Worm (Caenorhabditis elegans) whole organism, L3 larva: Measurements from ENCODE around the gene clec-266.

Source experiments
- ZK546.5 ChIP-seq: sonication (generic microtip); optimal IDR thresholded peaks from 2 replicates; lab custom pipeline; 2017; ENCODE audit warnings: missing biosample characterization, missing genetic modification characterization
- ceh-16 ChIP-seq: sonication (generic microtip); optimal IDR thresholded peaks from 2 replicates; lab custom pipeline; 2017; ENCODE audit warnings: missing biosample characterization, missing genetic modification characterization
- ceh-28 ChIP-seq: fragments of 150-350 bp; optimal IDR thresholded peaks from 2 replicates; lab custom pipeline; 2014; ENCODE audit warnings: missing biosample characterization, missing genetic modification reagents, missing genetic modification characterization
- daf-12 ChIP-seq: fragments of 150-350 bp; optimal IDR thresholded peaks from 2 replicates; lab custom pipeline; 2014; ENCODE audit warnings: missing biosample characterization, missing genetic modification reagents, missing genetic modification characterization
- egl-27 ChIP-seq: sonication (generic microtip); optimal IDR thresholded peaks from 4 replicates; lab custom pipeline; 2017; ENCODE audit warnings: missing biosample characterization, missing genetic modification reagents, missing genetic modification characterization
- egl-5 ChIP-seq: fragments of 150-350 bp; optimal IDR thresholded peaks from 2 replicates; lab custom pipeline; 2017; ENCODE audit warnings: missing biosample characterization, missing genetic modification reagents, missing genetic modification characterization, inconsistent platforms
- elt-1 ChIP-seq: fragments of 150-350 bp; optimal IDR thresholded peaks from 2 replicates; lab custom pipeline; 2014; ENCODE audit warnings: missing biosample characterization, missing genetic modification characterization
- elt-2 ChIP-seq: sonication (generic microtip); optimal IDR thresholded peaks from 2 replicates; lab custom pipeline; 2016; ENCODE audit warnings: missing genetic modification reagents, mild to moderate bottlenecking, missing genetic modification characterization, missing compliant biosample characterization
- elt-3 ChIP-seq, 3 experiments: fragments of 150-350 bp in 1 of 3; sonication (generic microtip) in 2 of 3; optimal IDR thresholded peaks; 2 replicates in 2 of 3; 4 replicates in 1 of 3; lab custom pipeline; 2014 to 2017; ENCODE audit warnings: missing biosample characterization in 3 of 3, missing genetic modification characterization in 3 of 3
- eor-1 ChIP-seq, 2 experiments: fragments of 150-350 bp; optimal IDR thresholded peaks; 2 replicates each; lab custom pipeline; 2014 to 2018; ENCODE audit warnings: missing biosample characterization in 2 of 2, missing genetic modification characterization in 2 of 2
- fos-1 ChIP-seq: fragments of 150-350 bp; optimal IDR thresholded peaks from 2 replicates; lab custom pipeline; 2014; ENCODE audit warnings: missing biosample characterization, missing genetic modification characterization
- hmg-11 ChIP-seq: sonication (generic microtip); optimal IDR thresholded peaks from 2 replicates; lab custom pipeline; 2016; ENCODE audit warnings: missing genetic modification characterization, missing compliant biosample characterization
- jun-1 ChIP-seq: fragments of 150-350 bp; optimal IDR thresholded peaks from 2 replicates; lab custom pipeline; 2014; ENCODE audit warnings: missing biosample characterization, missing genetic modification reagents, missing genetic modification characterization
- lin-15B ChIP-seq: fragments of 150-350 bp; optimal IDR thresholded peaks from 2 replicates; lab custom pipeline; 2014; ENCODE audit warnings: missing biosample characterization, missing genetic modification characterization
- lin-39 ChIP-seq: fragments of 150-350 bp; optimal IDR thresholded peaks from 2 replicates; lab custom pipeline; 2018; ENCODE audit warnings: missing biosample characterization, missing genetic modification reagents, missing genetic modification characterization
- lsy-12 ChIP-seq: sonication (generic microtip); optimal IDR thresholded peaks from 2 replicates; lab custom pipeline; 2016; ENCODE audit warnings: mild to moderate bottlenecking, missing genetic modification characterization, missing compliant biosample characterization
- mdl-1 ChIP-seq: fragments of 150-350 bp; optimal IDR thresholded peaks from 2 replicates; lab custom pipeline; 2014; ENCODE audit warnings: missing biosample characterization, missing genetic modification characterization
- mml-1 ChIP-seq: fragments of 150-350 bp; sonication (generic microtip); optimal IDR thresholded peaks from 3 replicates; lab custom pipeline; 2014; ENCODE audit warnings: missing biosample characterization, missing genetic modification characterization
- nfya-1 ChIP-seq: sonication (generic microtip); optimal IDR thresholded peaks from 2 replicates; lab custom pipeline; 2017; ENCODE audit warnings: missing genetic modification characterization, mild to moderate bottlenecking, missing compliant biosample characterization, antibody characterized with exemption, moderate library complexity; ENCODE audit not compliant: insufficient read depth
- nhr-11 ChIP-seq: fragments of 150-350 bp; optimal IDR thresholded peaks from 2 replicates; lab custom pipeline; 2014; ENCODE audit warnings: missing biosample characterization, missing genetic modification characterization
- nhr-237 ChIP-seq: fragments of 150-350 bp; optimal IDR thresholded peaks from 2 replicates; lab custom pipeline; 2014; ENCODE audit warnings: missing biosample characterization, missing genetic modification characterization
- nhr-28 ChIP-seq: fragments of 150-350 bp; optimal IDR thresholded peaks from 2 replicates; lab custom pipeline; 2014; ENCODE audit warnings: missing biosample characterization, missing genetic modification characterization
- nhr-43 ChIP-seq: sonication (generic microtip); optimal IDR thresholded peaks from 2 replicates; lab custom pipeline; 2016; ENCODE audit warnings: mild to moderate bottlenecking, missing genetic modification characterization, missing compliant biosample characterization; ENCODE audit not compliant: poor library complexity, severe bottlenecking
- nhr-77 ChIP-seq: fragments of 150-350 bp; optimal IDR thresholded peaks from 2 replicates; lab custom pipeline; 2014; ENCODE audit warnings: missing biosample characterization, missing genetic modification characterization
- pha-4 ChIP-seq: fragments of 150-350 bp; optimal IDR thresholded peaks from 2 replicates; lab custom pipeline; 2014; ENCODE audit warnings: missing biosample characterization, missing genetic modification reagents, missing genetic modification characterization
- pqm-1 ChIP-seq: fragments of 150-350 bp; optimal IDR thresholded peaks from 2 replicates; lab custom pipeline; 2017; ENCODE audit warnings: missing biosample characterization, missing genetic modification characterization, inconsistent platforms
- sea-2 ChIP-seq: fragments of 150-350 bp; sonication (generic microtip); optimal IDR thresholded peaks from 4 replicates; lab custom pipeline; 2014; ENCODE audit warnings: missing biosample characterization, missing genetic modification reagents, missing genetic modification characterization
- skn-1 ChIP-seq: fragments of 150-350 bp; optimal IDR thresholded peaks from 2 replicates; lab custom pipeline; 2014; ENCODE audit warnings: missing biosample characterization, missing genetic modification characterization
- snpc-4 ChIP-seq: fragments of 150-350 bp; optimal IDR thresholded peaks from 2 replicates; lab custom pipeline; 2014; ENCODE audit warnings: missing biosample characterization, missing genetic modification characterization
- unc-39 ChIP-seq: sonication (generic microtip); optimal IDR thresholded peaks from 4 replicates; lab custom pipeline; 2017; ENCODE audit warnings: missing biosample characterization, missing genetic modification characterization
- unc-62 ChIP-seq: fragments of 150-350 bp; sonication (generic microtip); optimal IDR thresholded peaks from 4 replicates; lab custom pipeline; 2014; ENCODE audit warnings: missing biosample characterization, missing genetic modification reagents, missing genetic modification characterization
- ztf-11 ChIP-seq: fragments of 150-350 bp; optimal IDR thresholded peaks from 2 replicates; lab custom pipeline; 2014; ENCODE audit warnings: missing biosample characterization, missing genetic modification characterization
- ztf-4 ChIP-seq: fragments of 150-350 bp; optimal IDR thresholded peaks from 2 replicates; lab custom pipeline; 2014; ENCODE audit warnings: missing biosample characterization, missing genetic modification characterization

The clec-266 gene

DNA sequence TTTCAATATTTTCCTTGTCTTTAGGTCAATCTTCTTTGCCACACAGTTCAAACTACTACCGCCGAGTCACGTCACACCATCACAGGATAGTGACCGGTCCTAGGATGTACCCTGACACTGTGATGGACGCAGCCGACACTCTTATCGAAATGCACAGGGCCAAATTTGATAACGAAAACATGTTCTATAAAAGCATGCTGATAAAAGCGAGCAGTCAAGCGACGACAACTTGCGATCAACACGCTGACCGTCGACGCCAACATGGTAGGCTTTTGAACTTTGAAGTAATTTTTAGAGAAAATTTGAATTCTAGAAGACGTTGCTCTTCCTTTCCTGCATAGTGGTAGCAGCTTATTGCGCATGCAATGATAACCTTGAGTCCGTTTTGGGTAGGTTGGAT lies 15.7 kb downstream of the clec-266 start, which contains the start of gene cpr-6:
cpr-6 (plus strand) TSS at position 217 of the 400 bp plus-strand sequence.
- no peak for TF ChIP-seq ceh-28 (tag; lab: Kevin White, UChicago)
- TF ChIP-seq ztf-11 (tag; lab: Kevin White, UChicago): no peak
- TF ChIP-seq elt-1 (tag; lab: Kevin White, UChicago): no peak
- no peak for TF ChIP-seq hmg-11 (tag; lab: Kevin White, UChicago)
- TF ChIP-seq lin-15B (tag; lab: Kevin White, UChicago): no peak
- no peak for TF ChIP-seq egl-5 (tag; lab: Kevin White, UChicago)
- TF ChIP-seq nhr-237: no peak
- TF ChIP-seq pha-4 (tag; lab: Kevin White, UChicago): peak; percentile 21
- TF ChIP-seq jun-1 (tag; lab: Kevin White, UChicago): no peak
- TF ChIP-seq pqm-1 (tag; lab: Kevin White, UChicago): peak; percentile 88
- TF ChIP-seq fos-1 (tag; lab: Kevin White, UChicago): no peak
- TF ChIP-seq ZK546.5 (tag; lab: Kevin White, UChicago): no peak
- TF ChIP-seq mdl-1: no peak
- no peak for TF ChIP-seq nhr-28 (tag; lab: Kevin White, UChicago)
- no peak for TF ChIP-seq unc-39
- TF ChIP-seq mml-1 (tag; lab: Kevin White, UChicago): no peak
- no peak for TF ChIP-seq lin-39 (tag; lab: Kevin White, UChicago)
- no peak for TF ChIP-seq eor-1 (tag; optimal IDR thresholded peaks at IDR 0.05; lab: Kevin White, UChicago)
- no peak for TF ChIP-seq nhr-43 (tag; lab: Kevin White, UChicago)
- TF ChIP-seq nhr-77 (tag; lab: Kevin White, UChicago): no peak
- peak; percentile 93 for TF ChIP-seq elt-2
- TF ChIP-seq, all 47 proteins: peak for 3

DNA sequence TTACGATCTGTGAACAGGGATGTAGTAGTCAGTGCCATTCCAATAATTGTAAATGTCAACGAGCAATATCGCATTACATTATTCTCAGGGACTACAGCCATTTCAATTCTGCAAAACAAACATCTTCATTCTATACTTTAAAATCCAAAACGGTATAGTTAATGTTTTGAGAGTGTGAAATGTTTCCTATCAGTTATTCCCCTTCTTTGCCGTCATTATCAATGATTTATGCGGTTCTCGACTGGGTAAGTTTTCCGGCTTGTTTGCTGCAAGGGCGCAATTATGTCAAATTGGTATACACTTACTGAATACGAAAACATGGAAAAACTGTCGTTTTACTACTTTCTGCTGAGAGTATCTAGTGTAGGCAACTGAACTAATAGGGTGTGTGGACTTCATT lies 19.6 kb downstream of the clec-266 start, which contains the start of gene F23G4.1:
F23G4.1 (minus strand) TSS at position 101 of the 400 bp plus-strand sequence.
- TF ChIP-seq egl-27 (tag; lab: Kevin White, UChicago) (no peak), egl-5 (tag; lab: Kevin White, UChicago) (no peak), elt-2 (no peak), daf-12 (tag; lab: Kevin White, UChicago) (no peak), lsy-12 (tag; lab: Kevin White, UChicago) (no peak), ceh-16 (tag; lab: Kevin White, UChicago) (no peak), ztf-4 (no peak)

DNA sequence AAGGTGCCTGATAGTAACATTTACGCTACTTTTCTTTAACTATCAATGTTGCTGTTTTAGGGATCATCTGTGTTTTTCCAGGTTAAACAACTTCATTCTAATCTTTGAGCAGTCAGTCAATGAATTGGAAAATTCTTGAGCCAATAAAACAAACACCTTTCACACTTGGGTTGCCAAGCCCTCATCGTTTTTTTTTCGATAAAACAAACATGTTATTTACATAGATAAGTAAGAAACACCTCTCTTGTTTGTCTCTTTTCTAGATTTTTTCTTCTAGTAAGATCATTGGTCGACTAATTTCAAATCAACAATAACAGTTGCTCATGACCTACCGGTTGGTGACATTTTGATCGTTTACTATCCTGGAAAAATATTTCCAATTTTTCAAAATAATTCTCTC lies 20.7 kb downstream of the clec-266 start:
- TF ChIP-seq elt-3 (tag; optimal IDR thresholded peaks at IDR 0.05; lab: Kevin White, UChicago): no peak
- peak; percentile 12 for TF ChIP-seq pha-4 (tag; lab: Kevin White, UChicago)

- TF ChIP-seq skn-1 (tag; lab: Kevin White, UChicago): no peak
- no peak for TF ChIP-seq egl-27 (tag; lab: Kevin White, UChicago)
- no peak for TF ChIP-seq ZK546.5 (tag; lab: Kevin White, UChicago)
- no peak for TF ChIP-seq ceh-16 (tag; lab: Kevin White, UChicago)
- TF ChIP-seq pha-4 (tag; lab: Kevin White, UChicago): no peak
- TF ChIP-seq fos-1 (tag; lab: Kevin White, UChicago): no peak
- TF ChIP-seq eor-1 (tag; optimal IDR thresholded peaks at IDR 0.05; lab: Kevin White, UChicago): no peak
- no peak for TF ChIP-seq elt-1 (tag; lab: Kevin White, UChicago)
- no peak for TF ChIP-seq egl-5 (tag; lab: Kevin White, UChicago)
- no peak for TF ChIP-seq nhr-43 (tag; lab: Kevin White, UChicago)
- no peak for TF ChIP-seq snpc-4 (tag; lab: Kevin White, UChicago)
- TF ChIP-seq nhr-237: no peak
- TF ChIP-seq lin-15B (tag; lab: Kevin White, UChicago): no peak
- no peak for TF ChIP-seq unc-62 (GFP tag; lab: Kevin White, UChicago)
- no peak for TF ChIP-seq nhr-11 (tag; lab: Kevin White, UChicago)
- TF ChIP-seq mml-1 (tag; lab: Kevin White, UChicago): no peak
- no peak for TF ChIP-seq unc-39
Observed at ce11 chrX:6598732-6599131, 24.0 kb downstream of the clec-266 start, which contains the start of gene hic-1. TSS of gene hic-1 (minus strand) at chrX:6598832.

ce11 chrX:6597089-6597488 lies 25.6 kb downstream of the clec-266 start, which contains the start of gene ttr-6:
TSS of gene ttr-6 (minus strand) at chrX:6597121.
- no peak for TF ChIP-seq nfya-1
- TF ChIP-seq hmg-11 (tag; lab: Kevin White, UChicago): no peak
- no peak for TF ChIP-seq sea-2 (GFP tag; lab: Kevin White, UChicago)
- TF ChIP-seq egl-5 (tag; lab: Kevin White, UChicago): peak; percentile 47
